Worm (Caenorhabditis elegans) whole organism, L4 larva: Measurements from ENCODE around the gene T10B5.4.

Source experiments
- ama-1 ChIP-seq: fragments of 150-350 bp; optimal IDR thresholded peaks from 2 replicates; lab custom pipeline; 2014; ENCODE audit warnings: inconsistent platforms, mixed read lengths
- duxl-1 ChIP-seq: sonication (generic microtip); optimal IDR thresholded peaks from 2 replicates; lab custom pipeline; 2016; ENCODE audit warnings: mild to moderate bottlenecking, missing genetic modification characterization, moderate library complexity, missing compliant biosample characterization; ENCODE audit not compliant: poor library complexity
- jun-1 ChIP-seq: fragments of 150-350 bp; optimal IDR thresholded peaks from 2 replicates; lab custom pipeline; 2014; ENCODE audit warnings: missing biosample characterization, missing genetic modification reagents, missing genetic modification characterization
- nhr-77 ChIP-seq: fragments of 150-350 bp; optimal IDR thresholded peaks from 2 replicates; lab custom pipeline; 2014; ENCODE audit warnings: missing biosample characterization, missing genetic modification characterization
- pha-4 ChIP-seq, 2 experiments: fragments of 150-350 bp in 1 of 2; fragments of 200-800 bp in 1 of 2; sonication (Bioruptor generic) in 1 of 2; IDR thresholded peaks in 1 of 2; optimal IDR thresholded peaks in 1 of 2; 2 replicates each; pipeline versions ENCODE4 v1.3.6 to Lab custom; 2014 to 2022; ENCODE audit warnings: missing genetic modification characterization in 2 of 2, missing genetic modification reagents in 2 of 2, missing biosample characterization in 1 of 2, missing compliant biosample characterization in 1 of 2
- skn-1 ChIP-seq: fragments of 150-350 bp; optimal IDR thresholded peaks from 2 replicates; lab custom pipeline; 2014; ENCODE audit warnings: missing biosample characterization, missing genetic modification characterization
- snpc-4 ChIP-seq: fragments of 150-350 bp; optimal IDR thresholded peaks from 2 replicates; lab custom pipeline; 2014; ENCODE audit warnings: missing biosample characterization, missing genetic modification characterization
- unc-39 ChIP-seq: sonication (generic microtip); optimal IDR thresholded peaks from 2 replicates; lab custom pipeline; 2017; ENCODE audit warnings: missing biosample characterization, missing genetic modification characterization
- zip-2 ChIP-seq: fragments of 150-350 bp; optimal IDR thresholded peaks from 2 replicates; lab custom pipeline; 2014; ENCODE audit warnings: missing biosample characterization, missing genetic modification characterization

ce11 chrV:1895483-1895882, 23.9 kb upstream of the T10B5.4 start, which contains the start of gene nphp-2:
- no peak for TF ChIP-seq unc-39 (tag; lab: Kevin White, UChicago)
- TF ChIP-seq snpc-4 (tag; lab: Kevin White, UChicago) = no peak
- no peak for TF ChIP-seq skn-1
- TF ChIP-seq ama-1 (lab: Kevin White, UChicago) = no peak
- TF ChIP-seq duxl-1 (tag; lab: Kevin White, UChicago) = no peak
- no peak for TF ChIP-seq zip-2 (tag; lab: Kevin White, UChicago)
- no peak for TF ChIP-seq pha-4 (GFP tag; IDR thresholded peaks at IDR 0.05; lab: Robert Waterston, UW)
- TF ChIP-seq pha-4 (tag; optimal IDR thresholded peaks at IDR 0.05; lab: Kevin White, UChicago) = no peak
- no peak for TF ChIP-seq jun-1 (tag; lab: Kevin White, UChicago)
- TF ChIP-seq nhr-77 (tag; lab: Kevin White, UChicago) = no peak
